Fruit fly (Drosophila melanogaster) whole organism, embryonic: ENCODE data around the gene CG4313.

Source experiments
- Aef1 ChIP-seq: fragments of 200-800 bp; sonication (Bioruptor generic); IDR thresholded peaks from 3 replicates; pipeline ENCODE4 v1.3.6; 2022; ENCODE audit warnings: missing biosample characterization, missing genetic modification characterization
- Atf-2 ChIP-seq: fragments of 200-800 bp; sonication (Bioruptor generic); optimal IDR thresholded peaks from 2 replicates; lab custom pipeline; 2016; ENCODE audit warnings: missing biosample characterization, missing genetic modification characterization
- B-H1 ChIP-seq: fragments of 200-800 bp; sonication (Bioruptor generic); IDR thresholded peaks from 3 replicates; pipeline ENCODE4 v1.3.6; 2022; ENCODE audit warnings: missing biosample characterization, missing genetic modification characterization
- CG10274 ChIP-seq: fragments of 200-800 bp; sonication (Bioruptor generic); optimal IDR thresholded peaks from 3 replicates; lab custom pipeline; 2017; ENCODE audit warnings: missing biosample characterization, mild to moderate bottlenecking, missing genetic modification characterization
- CG11247 ChIP-seq: fragments of 200-800 bp; sonication (Bioruptor generic); IDR thresholded peaks from 2 replicates; pipeline ENCODE4 v1.3.6; 2022; ENCODE audit warnings: missing biosample characterization, missing genetic modification characterization
- CG11398 ChIP-seq: fragments of 200-800 bp; sonication (Bioruptor generic); optimal IDR thresholded peaks from 2 replicates; lab custom pipeline; 2016; ENCODE audit warnings: missing biosample characterization, missing genetic modification characterization
- CG1233 ChIP-seq: fragments of 200-800 bp; sonication (Bioruptor generic); optimal IDR thresholded peaks from 4 replicates; lab custom pipeline; 2018; ENCODE audit warnings: missing biosample characterization, mild to moderate bottlenecking, missing genetic modification characterization
- CG13624 ChIP-seq: fragments of 200-800 bp; sonication (Bioruptor generic); optimal IDR thresholded peaks from 2 replicates; lab custom pipeline; 2016; ENCODE audit warnings: missing biosample characterization, missing genetic modification characterization
- CG14441 ChIP-seq: fragments of 200-800 bp; sonication (Bioruptor generic); IDR thresholded peaks from 2 replicates; pipeline ENCODE4 v1.3.6; 2022; ENCODE audit warnings: missing biosample characterization, missing genetic modification characterization
- CG1832 ChIP-seq: fragments of 200-800 bp; sonication (Bioruptor generic); optimal IDR thresholded peaks from 2 replicates; lab custom pipeline; 2017; ENCODE audit warnings: missing biosample characterization, mild to moderate bottlenecking, missing genetic modification characterization, inconsistent platforms
- CG18476 ChIP-seq: fragments of 200-800 bp; sonication (Bioruptor generic); optimal IDR thresholded peaks from 2 replicates; lab custom pipeline; 2016; ENCODE audit warnings: missing biosample characterization, mild to moderate bottlenecking, missing genetic modification characterization
- CG18764 ChIP-seq: fragments of 200-800 bp; sonication (Bioruptor generic); optimal IDR thresholded peaks from 3 replicates; lab custom pipeline; 2016; ENCODE audit warnings: missing biosample characterization, missing genetic modification characterization
- CG3281 ChIP-seq: fragments of 200-800 bp; sonication (Bioruptor generic); optimal IDR thresholded peaks from 3 replicates; lab custom pipeline; 2017; ENCODE audit warnings: missing biosample characterization, mild to moderate bottlenecking, missing genetic modification characterization
- CG34376 ChIP-seq: fragments of 200-800 bp; sonication (Bioruptor generic); optimal IDR thresholded peaks from 2 replicates; lab custom pipeline; 2018; ENCODE audit warnings: missing biosample characterization, mild to moderate bottlenecking, missing genetic modification characterization
- CG6272 ChIP-seq: fragments of 200-800 bp; sonication (Bioruptor generic); IDR thresholded peaks from 2 replicates; pipeline ENCODE4 v1.3.6; 2022; ENCODE audit warnings: missing biosample characterization, missing genetic modification characterization
- CG7556 ChIP-seq: fragments of 200-800 bp; sonication (Bioruptor generic); optimal IDR thresholded peaks from 2 replicates; lab custom pipeline; 2017; ENCODE audit warnings: missing biosample characterization, mild to moderate bottlenecking, missing genetic modification characterization
- CG7745 ChIP-seq: fragments of 200-800 bp; sonication (Bioruptor generic); optimal IDR thresholded peaks from 2 replicates; lab custom pipeline; 2018; ENCODE audit warnings: missing biosample characterization, mild to moderate bottlenecking, missing genetic modification characterization, moderate library complexity
- CG8944 ChIP-seq: fragments of 200-800 bp; sonication (Bioruptor generic); optimal IDR thresholded peaks from 3 replicates; lab custom pipeline; 2016; ENCODE audit warnings: missing biosample characterization, missing genetic modification characterization
- CG9797 ChIP-seq: fragments of 200-800 bp; sonication (Bioruptor generic); optimal IDR thresholded peaks from 3 replicates; lab custom pipeline; 2018; ENCODE audit warnings: missing biosample characterization, mild to moderate bottlenecking, missing genetic modification characterization
- CG9817 ChIP-seq: fragments of 200-800 bp; sonication (Bioruptor generic); optimal IDR thresholded peaks from 2 replicates; lab custom pipeline; 2018; ENCODE audit warnings: missing biosample characterization, mild to moderate bottlenecking, missing genetic modification characterization, moderate library complexity
- CHES-1-like ChIP-seq: fragments of 200-800 bp; sonication (Bioruptor generic); optimal IDR thresholded peaks from 2 replicates; lab custom pipeline; 2016; ENCODE audit warnings: missing biosample characterization, missing genetic modification characterization
- CoRest ChIP-seq: fragments of 200-800 bp; sonication (Bioruptor generic); optimal IDR thresholded peaks from 3 replicates; lab custom pipeline; 2018; ENCODE audit warnings: missing biosample characterization, mild to moderate bottlenecking, missing genetic modification characterization, moderate library complexity
- CrebB ChIP-seq: fragments of 200-800 bp; sonication (Bioruptor generic); optimal IDR thresholded peaks from 3 replicates; lab custom pipeline; 2018; ENCODE audit warnings: missing biosample characterization, mild to moderate bottlenecking, missing genetic modification characterization
- Dip3 ChIP-seq: fragments of 200-800 bp; sonication (Bioruptor generic); optimal IDR thresholded peaks from 3 replicates; lab custom pipeline; 2016; ENCODE audit warnings: missing biosample characterization, missing genetic modification characterization
- E2f1 ChIP-seq: fragments of 200-800 bp; sonication (Bioruptor generic); IDR thresholded peaks from 2 replicates; pipeline ENCODE4 v1.3.6; 2022; ENCODE audit warnings: missing biosample characterization, missing genetic modification characterization
- Fer3 ChIP-seq: fragments of 200-800 bp; sonication (Bioruptor generic); optimal IDR thresholded peaks from 2 replicates; lab custom pipeline; 2018; ENCODE audit warnings: missing biosample characterization, mild to moderate bottlenecking, missing genetic modification characterization, moderate library complexity
- HLH4C ChIP-seq: fragments of 200-800 bp; sonication (Bioruptor generic); IDR thresholded peaks from 3 replicates; pipeline ENCODE4 v1.3.6; 2022; ENCODE audit warnings: missing biosample characterization, missing genetic modification characterization; ENCODE audit not compliant: partially characterized antibody
- HLHmδ ChIP-seq: fragments of 200-800 bp; sonication (Bioruptor generic); optimal IDR thresholded peaks from 2 replicates; lab custom pipeline; 2018; ENCODE audit warnings: missing biosample characterization, mild to moderate bottlenecking, missing genetic modification characterization, moderate library complexity
- Jarid2 ChIP-seq: fragments of 200-800 bp; sonication (Bioruptor generic); optimal IDR thresholded peaks from 3 replicates; lab custom pipeline; 2017; ENCODE audit warnings: mild to moderate bottlenecking, missing biosample characterization, missing genetic modification reagents, missing genetic modification characterization
- Kr ChIP-seq: fragments of 200-800 bp; sonication (Bioruptor generic); optimal IDR thresholded peaks from 2 replicates; lab custom pipeline; 2017; ENCODE audit warnings: missing biosample characterization, mild to moderate bottlenecking, missing genetic modification characterization
- Lpt ChIP-seq: fragments of >200 bp; optimal IDR thresholded peaks from 2 replicates; lab custom pipeline; 2018; ENCODE audit warnings: missing biosample characterization, missing genetic modification characterization
- Neu2 ChIP-seq: fragments of 200-800 bp; sonication (Bioruptor generic); optimal IDR thresholded peaks from 3 replicates; lab custom pipeline; 2016; ENCODE audit warnings: missing biosample characterization, missing genetic modification characterization, borderline replicate concordance
- Oli ChIP-seq: fragments of 200-800 bp; sonication (Bioruptor generic); optimal IDR thresholded peaks from 2 replicates; lab custom pipeline; 2018; ENCODE audit warnings: missing biosample characterization, mild to moderate bottlenecking, missing genetic modification characterization, moderate library complexity
- Ptx1 ChIP-seq: fragments of 200-800 bp; sonication (Bioruptor generic); IDR thresholded peaks from 2 replicates; pipeline ENCODE4 v1.3.6; 2022; ENCODE audit warnings: missing biosample characterization, missing genetic modification characterization
- YL-1 ChIP-seq: fragments of 200-800 bp; sonication (Bioruptor generic); optimal IDR thresholded peaks from 3 replicates; lab custom pipeline; 2017; ENCODE audit warnings: missing biosample characterization, mild to moderate bottlenecking, missing genetic modification characterization
- bbx ChIP-seq: fragments of 200-800 bp; sonication (Bioruptor generic); IDR thresholded peaks from 2 replicates; pipeline ENCODE4 v1.3.6; 2022; ENCODE audit warnings: missing biosample characterization, missing genetic modification characterization; ENCODE audit not compliant: partially characterized antibody
- chif ChIP-seq, 2 experiments: fragments of 200-800 bp; sonication (Bioruptor generic); optimal IDR thresholded peaks; 3 replicates each; lab custom pipeline; 2016; ENCODE audit warnings: missing biosample characterization in 2 of 2, missing genetic modification characterization in 2 of 2
- crp ChIP-seq, 2 experiments: fragments of 200-800 bp; sonication (Bioruptor generic); optimal IDR thresholded peaks; 2 replicates in 1 of 2; 3 replicates in 1 of 2; lab custom pipeline; 2017; ENCODE audit warnings: missing biosample characterization in 2 of 2, missing genetic modification characterization in 2 of 2, mild to moderate bottlenecking in 1 of 2, moderate library complexity in 1 of 2
- dan ChIP-seq: fragments of 200-800 bp; sonication (Bioruptor generic); IDR thresholded peaks from 2 replicates; pipeline ENCODE4 v1.3.6; 2022; ENCODE audit warnings: missing biosample characterization, missing genetic modification characterization
- dm ChIP-seq: fragments of 200-800 bp; sonication (Bioruptor generic); optimal IDR thresholded peaks from 3 replicates; lab custom pipeline; 2016; ENCODE audit warnings: missing biosample characterization, missing genetic modification characterization
- dpn ChIP-seq, 2 experiments: fragments of 200-800 bp; sonication (Bioruptor generic); optimal IDR thresholded peaks; 3 replicates each; lab custom pipeline; 2016; ENCODE audit warnings: missing biosample characterization in 2 of 2, missing genetic modification characterization in 2 of 2
- fd3F ChIP-seq: fragments of 200-800 bp; sonication (Bioruptor generic); optimal IDR thresholded peaks from 2 replicates; lab custom pipeline; 2018; ENCODE audit warnings: missing biosample characterization, mild to moderate bottlenecking, missing genetic modification characterization, moderate library complexity
- gce ChIP-seq: fragments of 200-800 bp; sonication (Bioruptor generic); IDR thresholded peaks from 3 replicates; pipeline ENCODE4 v1.3.6; 2022; ENCODE audit warnings: missing biosample characterization, missing genetic modification characterization
- gcm ChIP-seq: fragments of 200-800 bp; sonication (Bioruptor generic); optimal IDR thresholded peaks from 2 replicates; lab custom pipeline; 2019; ENCODE audit warnings: missing biosample characterization, mild to moderate bottlenecking, missing genetic modification characterization, moderate library complexity
- her ChIP-seq: fragments of 200-800 bp; sonication (Bioruptor generic); optimal IDR thresholded peaks from 2 replicates; lab custom pipeline; 2016; ENCODE audit warnings: missing biosample characterization, missing genetic modification characterization
- nau ChIP-seq: fragments of 200-800 bp; sonication (Bioruptor generic); optimal IDR thresholded peaks from 3 replicates; lab custom pipeline; 2017; ENCODE audit warnings: missing biosample characterization, mild to moderate bottlenecking, missing genetic modification characterization, missing genetic modification reagents
- nom ChIP-seq: fragments of 200-800 bp; sonication (Bioruptor generic); optimal IDR thresholded peaks from 2 replicates; lab custom pipeline; 2017; ENCODE audit warnings: missing biosample characterization, missing genetic modification characterization, mild to moderate bottlenecking, moderate library complexity, missing genetic modification reagents
- pros ChIP-seq: fragments of 200-800 bp; sonication (Bioruptor generic); optimal IDR thresholded peaks from 3 replicates; lab custom pipeline; 2019; ENCODE audit warnings: missing biosample characterization, mild to moderate bottlenecking, missing genetic modification characterization, moderate library complexity
- pum ChIP-seq: fragments of 200-800 bp; sonication (Bioruptor generic); optimal IDR thresholded peaks from 2 replicates; lab custom pipeline; 2016; ENCODE audit warnings: missing biosample characterization, missing genetic modification characterization
- ranshi ChIP-seq: fragments of 200-800 bp; sonication (Bioruptor generic); IDR thresholded peaks from 2 replicates; pipeline ENCODE4 v1.3.6; 2022; ENCODE audit warnings: missing biosample characterization, missing genetic modification characterization
- repo ChIP-seq: fragments of 200-800 bp; sonication (Bioruptor generic); optimal IDR thresholded peaks from 2 replicates; lab custom pipeline; 2016; ENCODE audit warnings: missing biosample characterization, missing genetic modification characterization

CG4313 gene

DNA sequence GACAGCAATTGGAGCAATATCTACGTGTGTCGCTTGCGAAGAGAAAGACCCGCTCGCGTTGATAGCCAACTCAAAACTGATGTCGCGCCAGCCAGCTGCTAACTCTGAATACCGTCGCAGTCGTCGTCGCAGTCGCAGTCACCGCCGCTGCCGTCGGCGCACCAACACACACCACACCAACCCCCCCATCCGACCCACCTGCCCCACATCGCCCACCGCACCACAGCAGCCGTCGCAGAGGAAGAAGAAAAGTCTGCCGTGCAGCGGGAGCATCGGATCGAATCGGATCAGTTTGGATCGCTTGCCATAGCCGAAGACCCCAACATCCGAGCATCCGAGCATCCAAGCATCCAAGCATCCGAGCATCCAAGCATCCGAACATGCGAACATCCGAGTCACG is 5.3 kb upstream of the CG4313 start (continued):
- TF ChIP-seq Fer3 (tag; lab: Kevin White, UChicago), result no peak
- no peak for TF ChIP-seq CG6272 (GFP tag; lab: Robert Waterston, UW)
- no peak for TF ChIP-seq Neu2 (GFP tag; lab: Kevin White, UChicago)
- no peak for TF ChIP-seq nom (GFP tag; lab: Kevin White, UChicago)
- TF ChIP-seq CG3281, result no peak
- no peak for TF ChIP-seq E2f1 (GFP tag; lab: Robert Waterston, UW)
- no peak for TF ChIP-seq CG18476 (GFP tag; lab: Kevin White, UChicago)
- TF ChIP-seq CG13624 (GFP tag; lab: Kevin White, UChicago), result no peak
- no peak for TF ChIP-seq her (GFP tag; lab: Kevin White, UChicago)
- no peak for TF ChIP-seq CG34376
- TF ChIP-seq crp (GFP tag; optimal IDR thresholded peaks at IDR 0.05; lab: Kevin White, UChicago), result no peak
- no peak for TF ChIP-seq chif (GFP tag; optimal IDR thresholded peaks at IDR 0.05; lab: Kevin White, UChicago)
- no peak for TF ChIP-seq CG7745 (tag; lab: Kevin White, UChicago)
- no peak for TF ChIP-seq CG14441 (GFP tag; lab: Robert Waterston, UW)
- no peak for TF ChIP-seq CG7556 (GFP tag; lab: Kevin White, UChicago)
- no peak for TF ChIP-seq gce (GFP tag; lab: Robert Waterston, UW)
- TF ChIP-seq CG9797, result no peak
- TF ChIP-seq CG11247 (GFP tag; lab: Robert Waterston, UW), result no peak
- peak; percentile 41; the same call in 1 of the 2 replicates for TF ChIP-seq bbx (GFP tag; lab: Robert Waterston, UW)
- TF ChIP-seq B-H1 (GFP tag; lab: Robert Waterston, UW), result no peak
- no peak for TF ChIP-seq Ptx1 (GFP tag; lab: Robert Waterston, UW)
- TF ChIP-seq fd3F, result no peak
- no peak for TF ChIP-seq CoRest (tag; lab: Kevin White, UChicago)
- 0 out of 3 replicates have a peak, but pooled peaks have one; percentile 18 for TF ChIP-seq HLH4C (GFP tag; lab: Robert Waterston, UW)
- TF ChIP-seq pros (GFP tag; lab: Kevin White, UChicago), result peak; percentile 13
- no peak for TF ChIP-seq CrebB (tag; lab: Kevin White, UChicago)
- TF ChIP-seq CG10274, result no peak
- no peak for TF ChIP-seq CG11398
- no peak for TF ChIP-seq repo
- TF ChIP-seq CG1832 (GFP tag; lab: Kevin White, UChicago), result no peak
- no peak for TF ChIP-seq dpn (GFP tag; optimal IDR thresholded peaks at IDR 0.05; lab: Kevin White, UChicago)
- TF ChIP-seq Lpt (GFP tag; lab: Kevin White, UChicago), result no peak
- TF ChIP-seq Dip3, result no peak
- TF ChIP-seq pum (GFP tag; lab: Kevin White, UChicago), result no peak
- peak; percentile 76 for TF ChIP-seq Jarid2
- TF ChIP-seq CG8944, result no peak
- TF ChIP-seq dm, result no peak
- no peak for TF ChIP-seq HLHmδ (GFP tag; lab: Kevin White, UChicago)
- TF ChIP-seq nau (GFP tag; lab: Kevin White, UChicago), result no peak
- TF ChIP-seq dan (GFP tag; lab: Robert Waterston, UW), result no peak
- TF ChIP-seq CG1233 (GFP tag; lab: Kevin White, UChicago), result no peak
- TF ChIP-seq ranshi (GFP tag; lab: Robert Waterston, UW), result no peak; the same call in 1 of the 2 replicates
- no peak for TF ChIP-seq Aef1 (GFP tag; lab: Robert Waterston, UW)
- no peak for TF ChIP-seq CG9817
- no peak for TF ChIP-seq CHES-1-like (GFP tag; lab: Kevin White, UChicago)
- no peak for TF ChIP-seq Atf-2
- TF ChIP-seq Oli, result no peak
- no peak for TF ChIP-seq CG18764
- no peak for TF ChIP-seq YL-1
- no peak for TF ChIP-seq Kr (GFP tag; lab: Kevin White, UChicago)
- no peak for TF ChIP-seq gcm (GFP tag; lab: Kevin White, UChicago)
